Worm (Caenorhabditis elegans) whole organism, L4/young adult: ENCODE measurements around the gene K03H1.9.

ENCODE experiments used
- W03F9.2 ChIP-seq: fragments of 150-350 bp; optimal IDR thresholded peaks from 2 replicates; lab custom pipeline; 2014; ENCODE audit warnings: missing biosample characterization, missing genetic modification characterization
- dao-5 ChIP-seq: sonication (generic microtip); optimal IDR thresholded peaks from 2 replicates; lab custom pipeline; 2016; ENCODE audit warnings: missing genotype, missing genetic modification characterization, moderate library complexity, missing compliant biosample characterization
- him-1 ChIP-seq: sonication (generic microtip); optimal IDR thresholded peaks from 2 replicates; lab custom pipeline; 2016; ENCODE audit warnings: missing genotype, missing genetic modification reagents, missing genetic modification characterization, missing compliant biosample characterization

DNA sequence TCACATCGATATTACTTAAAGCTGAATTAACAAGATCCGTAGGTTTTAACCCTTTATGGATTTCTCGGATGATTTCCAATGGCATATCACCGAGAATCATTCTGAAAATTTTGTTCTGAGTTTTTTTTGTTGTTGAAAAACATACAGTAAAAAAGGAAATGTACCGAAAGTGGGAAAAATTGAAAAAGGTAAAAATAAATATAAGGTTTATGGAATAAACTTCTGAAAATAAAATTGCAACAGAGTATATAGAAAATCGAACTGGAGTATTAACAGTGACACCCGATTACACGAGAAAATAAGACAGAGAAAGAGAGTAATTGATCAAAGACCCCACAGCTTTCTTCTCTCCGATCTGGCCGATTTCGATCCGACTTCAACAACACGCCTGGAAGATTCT lies 10.6 kb upstream of the K03H1.9 start, which contains the start of gene K03H1.11:
- no peak for TF ChIP-seq W03F9.2
- no peak for TF ChIP-seq him-1 (tag; lab: Kevin White, UChicago)
- no peak for TF ChIP-seq dao-5 (tag; lab: Kevin White, UChicago)
